Worm (Caenorhabditis elegans) whole organism, young adult: Measurements from ENCODE around the gene cyp-31A2.

Experiments used
- B0019.2 ChIP-seq: fragments of 200-800 bp; sonication (Bioruptor generic); conservative IDR thresholded peaks from 2 replicates; pipeline ENCODE4 v1.3.6; 2022; ENCODE audit warnings: missing genetic modification reagents, missing genetic modification characterization, missing compliant biosample characterization
- B0261.1 ChIP-seq: sonication (generic microtip); optimal IDR thresholded peaks from 2 replicates; lab custom pipeline; 2016; ENCODE audit warnings: mild to moderate bottlenecking, missing genetic modification characterization, moderate library complexity, missing compliant biosample characterization
- D2030.7 ChIP-seq: fragments of 200-800 bp; sonication (Bioruptor generic); IDR thresholded peaks from 2 replicates; pipeline ENCODE4 v1.3.6; 2022; ENCODE audit warnings: missing genetic modification reagents, missing genetic modification characterization, missing compliant biosample characterization
- F10E7.11 ChIP-seq: sonication (generic microtip); optimal IDR thresholded peaks from 2 replicates; lab custom pipeline; 2017; ENCODE audit warnings: mild to moderate bottlenecking, missing genetic modification characterization, moderate library complexity, missing compliant biosample characterization
- F33H1.4 ChIP-seq: fragments of 200-800 bp; sonication (Bioruptor generic); IDR thresholded peaks from 2 replicates; pipeline ENCODE4 v1.3.6; 2022; ENCODE audit warnings: missing genetic modification reagents, missing genetic modification characterization, missing compliant biosample characterization
- F57A8.1 ChIP-seq: fragments of 200-800 bp; sonication (Bioruptor generic); optimal IDR thresholded peaks from 2 replicates; lab custom pipeline; 2018; ENCODE audit warnings: mild to moderate bottlenecking, missing genetic modification characterization, moderate library complexity, missing compliant biosample characterization
- Y56A3A.18 ChIP-seq: fragments of 200-800 bp; sonication (Bioruptor generic); IDR thresholded peaks from 2 replicates; pipeline ENCODE4 v1.3.6; 2022; ENCODE audit warnings: missing genetic modification reagents, missing genetic modification characterization, missing compliant biosample characterization
- Y95B8A.8 ChIP-seq: fragments of 200-800 bp; sonication (Bioruptor generic); IDR thresholded peaks from 2 replicates; pipeline ENCODE4 v1.3.6; 2022; ENCODE audit warnings: missing genetic modification reagents, missing genetic modification characterization, missing compliant biosample characterization
- ama-1 ChIP-seq, 3 experiments: fragments of 150-350 bp in 1 of 3; sonication (generic microtip) in 2 of 3; optimal IDR thresholded peaks; 2 replicates each; lab custom pipeline; 2014 to 2018; ENCODE audit warnings: missing biosample characterization in 2 of 3, missing genetic modification characterization in 2 of 3, missing genetic modification reagents in 2 of 3
- aptf-3 ChIP-seq: fragments of 200-800 bp; sonication (Bioruptor generic); IDR thresholded peaks from 2 replicates; pipeline ENCODE4 v1.3.6; 2022; ENCODE audit warnings: missing genetic modification characterization, missing compliant biosample characterization
- attf-3 ChIP-seq: fragments of 200-800 bp; sonication (Bioruptor generic); conservative IDR thresholded peaks from 2 replicates; pipeline ENCODE4 v1.3.6; 2022; ENCODE audit warnings: missing genetic modification reagents, missing genetic modification characterization, missing compliant biosample characterization
- bed-2 ChIP-seq: fragments of 200-800 bp; sonication (Bioruptor generic); IDR thresholded peaks from 2 replicates; pipeline ENCODE4 v1.3.6; 2022; ENCODE audit warnings: missing genetic modification reagents, missing genetic modification characterization, missing compliant biosample characterization
- ccch-3 ChIP-seq: fragments of 200-800 bp; sonication (Bioruptor generic); optimal IDR thresholded peaks from 2 replicates; lab custom pipeline; 2018; ENCODE audit warnings: mild to moderate bottlenecking, missing genetic modification characterization, missing compliant biosample characterization
- cebp-1 ChIP-seq, 2 experiments: fragments of 200-800 bp in 1 of 2; sonication (Bioruptor generic) in 1 of 2; sonication (generic microtip) in 1 of 2; IDR thresholded peaks in 1 of 2; optimal IDR thresholded peaks in 1 of 2; 2 replicates each; pipeline versions ENCODE4 v1.3.6 to Lab custom; 2017 to 2022; ENCODE audit warnings: missing compliant biosample characterization in 2 of 2, missing genetic modification characterization in 2 of 2, mild to moderate bottlenecking in 1 of 2, missing genetic modification reagents in 1 of 2, moderate library complexity in 1 of 2
- chd-7 ChIP-seq: sonication (generic microtip); optimal IDR thresholded peaks from 2 replicates; lab custom pipeline; 2016; ENCODE audit warnings: mild to moderate bottlenecking, missing genetic modification characterization, moderate library complexity, missing compliant biosample characterization
- dpl-1 ChIP-seq: fragments of 150-350 bp; optimal IDR thresholded peaks from 2 replicates; lab custom pipeline; 2014; ENCODE audit warnings: missing biosample characterization, missing genetic modification reagents, missing genetic modification characterization
- efl-1 ChIP-seq: fragments of 150-350 bp; optimal IDR thresholded peaks from 2 replicates; lab custom pipeline; 2014; ENCODE audit warnings: missing biosample characterization, missing genetic modification reagents, missing genetic modification characterization
- ekl-4 ChIP-seq: fragments of 200-800 bp; sonication (Bioruptor generic); IDR thresholded peaks from 2 replicates; pipeline ENCODE4 v1.3.6; 2022; ENCODE audit warnings: missing genetic modification reagents, missing genetic modification characterization, missing compliant biosample characterization
- ets-4 ChIP-seq: fragments of 200-800 bp; sonication (Bioruptor generic); optimal IDR thresholded peaks from 2 replicates; lab custom pipeline; 2018; ENCODE audit warnings: mild to moderate bottlenecking, missing genetic modification characterization, missing compliant biosample characterization
- gei-17 ChIP-seq: fragments of 200-800 bp; sonication (Bioruptor generic); optimal IDR thresholded peaks from 2 replicates; lab custom pipeline; 2018; ENCODE audit warnings: mild to moderate bottlenecking, missing genetic modification characterization, missing compliant biosample characterization
- hmg-1.2 ChIP-seq: fragments of 200-800 bp; sonication (Bioruptor generic); IDR thresholded peaks from 2 replicates; pipeline ENCODE4 v1.3.6; 2022; ENCODE audit warnings: missing genetic modification reagents, missing genetic modification characterization, missing compliant biosample characterization
- let-526 ChIP-seq: fragments of 200-800 bp; sonication (Bioruptor generic); IDR thresholded peaks from 2 replicates; pipeline ENCODE4 v1.3.6; 2022; ENCODE audit warnings: missing genetic modification reagents, missing genetic modification characterization, missing compliant biosample characterization
- lin-54 ChIP-seq: fragments of 200-800 bp; sonication (Bioruptor generic); optimal IDR thresholded peaks from 2 replicates; lab custom pipeline; 2018; ENCODE audit warnings: mild to moderate bottlenecking, missing genetic modification characterization, missing compliant biosample characterization
- lsl-1 ChIP-seq: fragments of 200-800 bp; sonication (Bioruptor generic); optimal IDR thresholded peaks from 2 replicates; lab custom pipeline; 2018; ENCODE audit warnings: mild to moderate bottlenecking, missing genetic modification characterization, moderate library complexity, missing compliant biosample characterization
- madf-6 ChIP-seq: fragments of 200-800 bp; sonication (Bioruptor generic); IDR thresholded peaks from 2 replicates; pipeline ENCODE4 v1.3.6; 2022; ENCODE audit warnings: missing genetic modification reagents, missing genetic modification characterization, missing compliant biosample characterization
- madf-8 ChIP-seq: fragments of 200-800 bp; sonication (Bioruptor generic); conservative IDR thresholded peaks from 2 replicates; pipeline ENCODE4 v1.3.6; 2022; ENCODE audit warnings: missing genetic modification reagents, missing genetic modification characterization, missing compliant biosample characterization
- mcd-1 ChIP-seq: fragments of 200-800 bp; sonication (Bioruptor generic); IDR thresholded peaks from 2 replicates; pipeline ENCODE4 v1.3.6; 2022; ENCODE audit warnings: missing genetic modification reagents, missing genetic modification characterization, missing compliant biosample characterization
- nhr-27 ChIP-seq: fragments of 200-800 bp; sonication (Bioruptor generic); optimal IDR thresholded peaks from 2 replicates; lab custom pipeline; 2018; ENCODE audit warnings: mild to moderate bottlenecking, missing genetic modification characterization, moderate library complexity, missing compliant biosample characterization
- rpc-1 ChIP-seq, 2 experiments: fragments of 150-350 bp in 1 of 2; sonication (generic microtip) in 1 of 2; optimal IDR thresholded peaks; 2 replicates each; lab custom pipeline; 2014 to 2018; ENCODE audit warnings: missing biosample characterization in 1 of 2, missing genetic modification characterization in 1 of 2, missing genetic modification reagents in 1 of 2, missing genotype in 1 of 2
- snpc-1.3 ChIP-seq: sonication (generic microtip); optimal IDR thresholded peaks from 2 replicates; lab custom pipeline; 2017; ENCODE audit warnings: missing genetic modification characterization, mild to moderate bottlenecking, missing compliant biosample characterization, antibody characterized with exemption, moderate library complexity, missing genotype, missing genetic modification reagents; ENCODE audit not compliant: insufficient read depth
- snpc-4 ChIP-seq, 5 experiments: fragments of 150-350 bp in 1 of 5; sonication (generic microtip) in 4 of 5; optimal IDR thresholded peaks; 2 replicates each; lab custom pipeline; 2014 to 2018; ENCODE audit warnings: missing genetic modification characterization in 5 of 5, missing biosample characterization in 3 of 5, antibody characterized with exemption in 2 of 5, mild to moderate bottlenecking in 2 of 5, missing compliant biosample characterization in 2 of 5, missing genotype in 2 of 5, moderate library complexity in 2 of 5, missing genetic modification reagents in 1 of 5
- tbp1 ChIP-seq: fragments of 200-800 bp; sonication (Bioruptor generic); optimal IDR thresholded peaks from 2 replicates; lab custom pipeline; 2018; ENCODE audit warnings: mild to moderate bottlenecking, missing genetic modification characterization, missing compliant biosample characterization
- tbx-9 ChIP-seq: sonication (generic microtip); optimal IDR thresholded peaks from 2 replicates; lab custom pipeline; 2016; ENCODE audit warnings: borderline replicate concordance, missing genetic modification characterization, inconsistent platforms, missing compliant biosample characterization
- xnd-1 ChIP-seq: sonication (generic microtip); optimal IDR thresholded peaks from 2 replicates; lab custom pipeline; 2016; ENCODE audit warnings: missing genotype, missing genetic modification reagents, missing genetic modification characterization, missing compliant biosample characterization
- ztf-25 ChIP-seq: fragments of 200-800 bp; sonication (Bioruptor generic); IDR thresholded peaks from 2 replicates; pipeline ENCODE4 v1.3.6; 2022; ENCODE audit warnings: missing genetic modification reagents, missing genetic modification characterization, missing compliant biosample characterization

cyp-31A2 gene

ce11 chrIV:11410084-11410483 is 6.3 kb downstream of the cyp-31A2 start, which contains the start of gene gfat-2:
gfat-2 (plus strand) TSS chrIV:11410228.
- no peak for TF ChIP-seq F57A8.1 (GFP tag; lab: Kevin White, UChicago)
- TF ChIP-seq Y95B8A.8 (GFP tag; lab: Robert Waterston, UW): no peak
- peak; percentile 72 for TF ChIP-seq efl-1 (GFP tag; lab: Kevin White, UChicago)
- no peak for TF ChIP-seq rpc-1 (optimal IDR thresholded peaks at IDR 0.05; lab: Kevin White, UChicago)
- TF ChIP-seq rpc-1 (tag; optimal IDR thresholded peaks at IDR 0.05; lab: Kevin White, UChicago): no peak
- peak; percentile 66; the same call in 1 of the 2 replicates for TF ChIP-seq F33H1.4
- TF ChIP-seq ama-1 (optimal IDR thresholded peaks at IDR 0.05; lab: Kevin White, UChicago): no peak
- TF ChIP-seq ama-1 (GFP tag; optimal IDR thresholded peaks at IDR 0.05; lab: Kevin White, UChicago): no peak
- peak; percentile 81 for TF ChIP-seq lsl-1
- TF ChIP-seq ekl-4 (GFP tag; lab: Robert Waterston, UW): no peak
- no peak for TF ChIP-seq nhr-27
- peak; percentile 25 for TF ChIP-seq dpl-1 (GFP tag; lab: Kevin White, UChicago)
- TF ChIP-seq snpc-4 (GFP tag; optimal IDR thresholded peaks at IDR 0.05; lab: Kevin White, UChicago): no peak
- no peak for TF ChIP-seq snpc-4 (tag; optimal IDR thresholded peaks at IDR 0.05; lab: Kevin White, UChicago)
- no peak for TF ChIP-seq tbx-9
- no peak for TF ChIP-seq tbp1 (GFP tag; lab: Kevin White, UChicago)
- no peak for TF ChIP-seq ets-4 (GFP tag; lab: Kevin White, UChicago)
- no peak for TF ChIP-seq B0019.2 (GFP tag; lab: Robert Waterston, UW)
- no peak for TF ChIP-seq hmg-1.2 (GFP tag; lab: Robert Waterston, UW)
- no peak for TF ChIP-seq ccch-3 (GFP tag; lab: Kevin White, UChicago)
- TF ChIP-seq B0261.1 (tag; lab: Kevin White, UChicago): no peak
- TF ChIP-seq let-526 (GFP tag; lab: Robert Waterston, UW): no peak
- TF ChIP-seq madf-8 (GFP tag; lab: Robert Waterston, UW): peak; percentile 91
- no peak for TF ChIP-seq Y56A3A.18 (GFP tag; lab: Robert Waterston, UW)
- no peak for TF ChIP-seq F10E7.11 (tag; lab: Kevin White, UChicago)
- TF ChIP-seq madf-6 (GFP tag; lab: Robert Waterston, UW): peak; percentile 96
- TF ChIP-seq snpc-1.3 (tag; lab: Kevin White, UChicago): peak; percentile 10
- no peak for TF ChIP-seq chd-7 (tag; lab: Kevin White, UChicago)
- TF ChIP-seq D2030.7 (GFP tag; lab: Robert Waterston, UW): no peak
- TF ChIP-seq xnd-1 (tag; lab: Kevin White, UChicago): peak; percentile 73

ce11 chrIV:11414920-11415319 is 11.2 kb downstream of the cyp-31A2 start, which contains the start of gene F22B3.10:
F22B3.10 (minus strand) TSS chrIV:11415020.
- TF ChIP-seq rpc-1 (optimal IDR thresholded peaks at IDR 0.05; lab: Kevin White, UChicago): no peak
- no peak for TF ChIP-seq rpc-1 (tag; optimal IDR thresholded peaks at IDR 0.05; lab: Kevin White, UChicago)
- TF ChIP-seq gei-17 (GFP tag; lab: Kevin White, UChicago): no peak
- TF ChIP-seq cebp-1 (GFP tag; IDR thresholded peaks at IDR 0.05; lab: Robert Waterston, UW): no peak
- no peak for TF ChIP-seq cebp-1 (tag; optimal IDR thresholded peaks at IDR 0.05; lab: Kevin White, UChicago)

- TF ChIP-seq mcd-1 (GFP tag; lab: Robert Waterston, UW): peak; percentile 59; the same call in 1 of the 2 replicates
- TF ChIP-seq, all 124 proteins: peak for 1; not testable (repeated sequence) for 123
Observed at ce11 chrIV:11416724-11417123, 13.0 kb downstream of the cyp-31A2 start, which contains the start of gene F22B3.5. F22B3.5 (minus strand) TSS chrIV:11416824.

- TF ChIP-seq attf-3 (no peak), aptf-3 (GFP tag; lab: Robert Waterston, UW) (no peak), lin-54 (GFP tag; lab: Kevin White, UChicago) (no peak), F10E7.11 (tag; lab: Kevin White, UChicago) (no peak), ztf-25 (GFP tag; lab: Robert Waterston, UW) (no peak), bed-2 (no peak)
Observed at ce11 chrIV:11421696-11422095, 17.9 kb downstream of the cyp-31A2 start, which contains the start of gene F22B3.7. F22B3.7 (minus strand) TSS chrIV:11421796.
